Fruit fly (Drosophila melanogaster): ENCODE measurements around the gene CG17211.

CG17211 gene

DNA sequence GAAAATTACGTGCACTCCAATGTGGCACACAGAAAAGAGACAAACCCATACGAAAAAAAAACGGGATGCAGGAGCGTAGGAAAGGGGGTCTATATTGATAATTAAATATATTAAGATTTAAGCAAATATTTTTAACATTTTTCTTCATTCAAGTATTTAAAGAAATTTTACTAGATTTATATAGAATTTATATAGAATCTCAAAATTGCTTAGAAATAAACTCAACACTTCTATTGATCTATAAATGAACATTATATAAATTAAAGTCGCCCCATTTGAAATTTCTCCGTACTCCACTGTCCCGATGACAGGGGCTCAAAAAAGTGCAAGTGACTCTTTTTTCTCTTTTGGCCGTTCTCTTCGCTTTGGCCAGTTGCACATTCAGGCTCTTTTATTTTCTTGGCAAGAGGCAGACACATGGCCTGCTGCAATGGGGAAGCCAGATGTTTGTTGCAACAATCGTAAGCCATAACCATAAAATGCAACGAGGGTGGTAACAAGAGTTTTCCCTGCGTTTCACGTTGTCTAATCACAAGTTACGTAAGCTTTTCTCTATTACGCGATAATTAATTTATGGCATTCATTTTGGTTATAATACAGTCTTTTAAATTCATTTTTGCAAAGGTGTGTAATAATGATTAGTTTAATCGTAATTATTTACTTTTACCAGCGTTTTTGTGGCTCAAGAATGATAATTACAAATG is 48.3 kb upstream of the CG17211 start (continued):
- TF ChIP-seq CG30020 (tag; optimal IDR thresholded peaks at IDR 0.05) (peak; percentile 13), CG10462 (GFP tag; optimal IDR thresholded peaks at IDR 0.05) (no peak), CG4707 (GFP tag; optimal IDR thresholded peaks at IDR 0.05) (no peak), MBD-R2 (GFP tag; IDR thresholded peaks at IDR 0.05) (no peak), yki (optimal IDR thresholded peaks at IDR 0.05) (no peak), otp (GFP tag; IDR thresholded peaks at IDR 0.05) (no peak), CG1233 (GFP tag; optimal IDR thresholded peaks at IDR 0.05) (no peak), Scr (GFP tag; IDR thresholded peaks at IDR 0.05; ENCODE audit: partially characterized antibody) (no peak), CG14441 (GFP tag; IDR thresholded peaks at IDR 0.05) (no peak), jing (GFP tag; optimal IDR thresholded peaks at IDR 0.05) (no peak), NK7.1 (GFP tag; optimal IDR thresholded peaks at IDR 0.05) (no peak), Dfd (GFP tag; optimal IDR thresholded peaks at IDR 0.05) (no peak), Awh (GFP tag; IDR thresholded peaks at IDR 0.05) (no peak), chif (GFP tag; optimal IDR thresholded peaks at IDR 0.05) (no peak), Sox102F (GFP tag; optimal IDR thresholded peaks at IDR 0.05) (peak; percentile 57), cato (GFP tag; optimal IDR thresholded peaks at IDR 0.05; ENCODE audit: borderline replicate concordance) (no peak), CG10431 (GFP tag; optimal IDR thresholded peaks at IDR 0.05) (no peak), CG12391 (tag; optimal IDR thresholded peaks at IDR 0.05) (peak; percentile 58), vvl (GFP tag; IDR thresholded peaks at IDR 0.05) (peak; percentile 62; the same call in 1 of the 2 replicates), gcm2 (GFP tag; optimal IDR thresholded peaks at IDR 0.05) (no peak), row (GFP tag; IDR thresholded peaks at IDR 0.05) (peak; percentile 50), gro (GFP tag; optimal IDR thresholded peaks at IDR 0.05) (no peak), CG4282 (GFP tag; optimal IDR thresholded peaks at IDR 0.05) (no peak), CG7839 (tag; optimal IDR thresholded peaks at IDR 0.05) (peak; percentile 52), fd96Cb (tag; optimal IDR thresholded peaks at IDR 0.05) (peak; percentile 37), CG11456 (GFP tag; IDR thresholded peaks at IDR 0.05) (no peak), Eip74EF (GFP tag; optimal IDR thresholded peaks at IDR 0.05) (no peak), Mes4 (GFP tag; optimal IDR thresholded peaks at IDR 0.05) (no peak), ken (GFP tag; IDR thresholded peaks at IDR 0.05) (0 out of 3 replicates have a peak, but pooled peaks have one; percentile 8), CG9437 (GFP tag; optimal IDR thresholded peaks at IDR 0.05) (peak; percentile 1), CG30403 (GFP tag; optimal IDR thresholded peaks at IDR 0.05) (peak; percentile 11), CG34376 (GFP tag; optimal IDR thresholded peaks at IDR 0.05) (no peak), mam (GFP tag; optimal IDR thresholded peaks at IDR 0.05) (no peak), Med (GFP tag) (no peak), Ets65A (GFP tag) (no peak), tio (GFP tag; optimal IDR thresholded peaks at IDR 0.05) (no peak), B-H2 (GFP tag; optimal IDR thresholded peaks at IDR 0.05) (no peak), HLH3B (GFP tag; IDR thresholded peaks at IDR 0.05) (no peak), dmrt99B (tag; optimal IDR thresholded peaks at IDR 0.05) (peak; percentile 67), so (GFP tag; IDR thresholded peaks at IDR 0.05) (no peak), CG16863 (GFP tag; optimal IDR thresholded peaks at IDR 0.05) (no peak), dati (GFP tag; IDR thresholded peaks at IDR 0.05) (no peak), CG10274 (GFP tag; optimal IDR thresholded peaks at IDR 0.05) (no peak), Antp (GFP tag; optimal IDR thresholded peaks at IDR 0.05) (no peak), Asciz (GFP tag; optimal IDR thresholded peaks at IDR 0.05) (peak; percentile 27), CG16815 (GFP tag; optimal IDR thresholded peaks at IDR 0.05) (peak; percentile 33), ci (GFP tag; IDR thresholded peaks at IDR 0.05) (no peak), Side (GFP tag; optimal IDR thresholded peaks at IDR 0.05) (no peak), Myb (GFP tag; optimal IDR thresholded peaks at IDR 0.05) (no peak), Oli (tag; optimal IDR thresholded peaks at IDR 0.05) (peak; percentile 17), PHDP (tag; optimal IDR thresholded peaks at IDR 0.05) (no peak)

Measured in whole organism, embryonic.